Worm (Caenorhabditis elegans): ENCODE measurements around the gene F09B9.5.

F09B9.5 gene

DNA sequence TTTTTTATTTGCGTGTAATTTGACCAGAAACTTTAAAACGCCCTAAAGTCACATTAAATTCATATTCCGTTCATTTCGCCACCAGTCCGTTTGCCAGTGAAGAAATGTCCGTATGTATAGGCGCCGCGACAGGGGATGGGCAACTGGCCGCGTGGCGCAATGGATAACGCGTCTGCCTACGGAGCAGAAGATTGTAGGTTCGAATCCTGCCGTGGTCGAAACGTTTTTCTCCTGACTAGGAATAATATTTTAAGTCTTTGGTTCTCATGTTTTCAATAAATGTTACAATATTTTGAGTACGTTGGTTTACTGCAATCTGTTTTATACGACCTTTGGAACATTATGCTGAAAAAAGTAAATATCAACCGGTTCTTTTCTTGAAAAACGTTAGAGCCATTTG lies 9.6 kb upstream of the F09B9.5 start (continued):
- no peak for TF ChIP-seq pag-3 (tag; optimal IDR thresholded peaks at IDR 0.05; ENCODE audit: borderline replicate concordance)
- TF ChIP-seq eyg-1 (tag; optimal IDR thresholded peaks at IDR 0.05) = no peak
- TF ChIP-seq pha-2 (tag; optimal IDR thresholded peaks at IDR 0.05) = no peak
- peak; percentile 1 for TF ChIP-seq hlh-13 (GFP tag; optimal IDR thresholded peaks at IDR 0.05)
- no peak for TF ChIP-seq madf-2 (tag; optimal IDR thresholded peaks at IDR 0.05)
- no peak for TF ChIP-seq pax-1 (tag; optimal IDR thresholded peaks at IDR 0.05)
- TF ChIP-seq C38D4.7 (GFP tag; optimal IDR thresholded peaks at IDR 0.05) = peak; percentile 15
- peak; percentile 14 for TF ChIP-seq Y22D7AL.16 (tag; optimal IDR thresholded peaks at IDR 0.05)
- no peak for TF ChIP-seq pros-1 (tag; optimal IDR thresholded peaks at IDR 0.05)
- TF ChIP-seq elt-4 (tag; optimal IDR thresholded peaks at IDR 0.05) = no peak
- TF ChIP-seq F13H6.1 (tag; optimal IDR thresholded peaks at IDR 0.05) = peak; percentile 22
- no peak for TF ChIP-seq ceh-22 (tag; optimal IDR thresholded peaks at IDR 0.05)
- TF ChIP-seq ceh-6 (GFP tag; optimal IDR thresholded peaks at IDR 0.05) = no peak
- peak; percentile 28 for TF ChIP-seq ttx-3 (tag; optimal IDR thresholded peaks at IDR 0.05)
- no peak for TF ChIP-seq fkh-10 (GFP tag; optimal IDR thresholded peaks at IDR 0.05)
- TF ChIP-seq lin-11 (tag; optimal IDR thresholded peaks at IDR 0.05) = no peak

DNA sequence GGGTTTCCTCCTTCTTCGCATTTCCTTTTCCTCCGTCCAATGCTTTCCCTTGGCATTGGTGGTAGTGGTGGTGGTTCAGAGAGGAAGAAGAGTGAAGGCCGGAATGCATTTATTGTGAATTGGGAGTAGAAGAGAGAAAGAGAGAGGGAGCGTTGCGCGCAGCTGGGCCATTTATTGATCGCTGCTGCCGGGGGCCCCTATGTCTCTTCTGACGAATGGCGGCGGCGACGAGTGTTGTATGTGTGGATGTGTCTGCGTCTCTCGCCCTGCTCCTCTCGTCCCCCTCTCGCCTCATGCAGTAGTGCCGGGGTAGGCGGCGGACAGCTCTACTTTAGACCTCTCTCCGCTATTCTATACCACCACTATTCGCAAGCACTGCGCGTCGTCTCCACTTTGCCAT lies 8.0 kb upstream of the F09B9.5 start, which contains the start of gene unc-115:
unc-115 (plus strand) TSS at position 301 of the 400 bp plus-strand sequence.
- TF ChIP-seq ceh-34 (tag; optimal IDR thresholded peaks at IDR 0.05) = peak; percentile 88
- TF ChIP-seq tbx-2 (tag; optimal IDR thresholded peaks at IDR 0.05) = peak; percentile 92
- TF ChIP-seq pax-1 (tag; optimal IDR thresholded peaks at IDR 0.05) = no peak
- TF ChIP-seq pha-4 (tag; optimal IDR thresholded peaks at IDR 0.05) = no peak
- no peak for TF ChIP-seq ceh-30 (tag; optimal IDR thresholded peaks at IDR 0.05)
- peak; percentile 50 for TF ChIP-seq pha-2 (tag; optimal IDR thresholded peaks at IDR 0.05)
- TF ChIP-seq unc-42 (tag; optimal IDR thresholded peaks at IDR 0.05) = peak; percentile 97
- no peak for TF ChIP-seq ahr-1 (tag; optimal IDR thresholded peaks at IDR 0.05)
- TF ChIP-seq ttx-3 (tag; optimal IDR thresholded peaks at IDR 0.05) = no peak
- TF ChIP-seq fkh-6 (tag; optimal IDR thresholded peaks at IDR 0.05) = peak; percentile 35
- TF ChIP-seq hlh-13 (GFP tag; optimal IDR thresholded peaks at IDR 0.05) = no peak
- peak; percentile 97 for TF ChIP-seq ceh-48 (tag; optimal IDR thresholded peaks at IDR 0.05)
- TF ChIP-seq lin-11 (tag; optimal IDR thresholded peaks at IDR 0.05) = no peak
- TF ChIP-seq nhr-11 (tag; optimal IDR thresholded peaks at IDR 0.05) = no peak
- peak; percentile 94 for TF ChIP-seq ceh-31 (tag; optimal IDR thresholded peaks at IDR 0.05)
- peak; percentile 49 for TF ChIP-seq hlh-8 (tag; optimal IDR thresholded peaks at IDR 0.05)
- TF ChIP-seq fax-1 (tag; optimal IDR thresholded peaks at IDR 0.05) = no peak
- TF ChIP-seq ceh-18 (tag; optimal IDR thresholded peaks at IDR 0.05) = peak; percentile 91
- TF ChIP-seq tbx-7 (tag; optimal IDR thresholded peaks at IDR 0.05) = peak; percentile 14
- no peak for TF ChIP-seq ceh-6 (GFP tag; optimal IDR thresholded peaks at IDR 0.05)
- TF ChIP-seq dmd-4 (tag; optimal IDR thresholded peaks at IDR 0.05; ENCODE audit: borderline replicate concordance) = peak; percentile 12
- peak; percentile 61 for TF ChIP-seq eyg-1 (tag; optimal IDR thresholded peaks at IDR 0.05)
- TF ChIP-seq unc-55 (GFP tag; optimal IDR thresholded peaks at IDR 0.05) = peak; percentile 96
- peak; percentile 50 for TF ChIP-seq nhr-232 (tag; optimal IDR thresholded peaks at IDR 0.05)
- TF ChIP-seq ceh-24 (tag; optimal IDR thresholded peaks at IDR 0.05) = no peak
- TF ChIP-seq fkh-10 (GFP tag; optimal IDR thresholded peaks at IDR 0.05) = no peak
- no peak for TF ChIP-seq ceh-9 (tag; optimal IDR thresholded peaks at IDR 0.05)
- TF ChIP-seq ref-2 (tag; optimal IDR thresholded peaks at IDR 0.05) = peak; percentile 93
- TF ChIP-seq madf-2 (tag; optimal IDR thresholded peaks at IDR 0.05) = peak; percentile 25
- no peak for TF ChIP-seq Y22D7AL.16 (tag; optimal IDR thresholded peaks at IDR 0.05)
- TF ChIP-seq lim-6 (tag; optimal IDR thresholded peaks at IDR 0.05) = peak; percentile 18
- TF ChIP-seq K09A11.1 (tag; optimal IDR thresholded peaks at IDR 0.05; ENCODE audit: insufficient read depth) = peak; percentile 17
- TF ChIP-seq pros-1 (tag; optimal IDR thresholded peaks at IDR 0.05) = peak; percentile 97
- TF ChIP-seq che-1 (tag; optimal IDR thresholded peaks at IDR 0.05) = peak; percentile 3
- peak; percentile 74 for TF ChIP-seq T23F11.4 (GFP tag; optimal IDR thresholded peaks at IDR 0.05)
- no peak for TF ChIP-seq elt-4 (tag; optimal IDR thresholded peaks at IDR 0.05)
- TF ChIP-seq ceh-14 (tag; optimal IDR thresholded peaks at IDR 0.05) = peak; percentile 86
- TF ChIP-seq ceh-22 (tag; optimal IDR thresholded peaks at IDR 0.05) = no peak
- no peak for TF ChIP-seq ztf-16 (tag; optimal IDR thresholded peaks at IDR 0.05)
- TF ChIP-seq C08G9.2 (tag; optimal IDR thresholded peaks at IDR 0.05) = peak; percentile 58
- TF ChIP-seq ceh-45 (GFP tag; IDR thresholded peaks at IDR 0.05) = no peak
- TF ChIP-seq ceh-2 (tag; optimal IDR thresholded peaks at IDR 0.05) = peak; percentile 64
- no peak for TF ChIP-seq mec-3 (tag; optimal IDR thresholded peaks at IDR 0.05; ENCODE audit: borderline replicate concordance)
- peak; percentile 61 for TF ChIP-seq syd-9 (tag; optimal IDR thresholded peaks at IDR 0.05)
- no peak for TF ChIP-seq ama-1 (optimal IDR thresholded peaks at IDR 0.05)
- no peak for TF ChIP-seq hlh-15 (tag; optimal IDR thresholded peaks at IDR 0.05)
- TF ChIP-seq rnt-1 (tag; optimal IDR thresholded peaks at IDR 0.05) = peak; percentile 75
- peak; percentile 62 for TF ChIP-seq F13H6.1 (tag; optimal IDR thresholded peaks at IDR 0.05)
